Fruit fly (Drosophila melanogaster) whole organism, pupa: Measurements from ENCODE around the gene CG14515.

Source experiments
- CG10348 ChIP-seq: fragments of 200-800 bp; sonication (Bioruptor generic); IDR thresholded peaks from 2 replicates; pipeline ENCODE4 v1.3.6; 2022; ENCODE audit warnings: missing biosample characterization, missing genetic modification characterization
- CG12605 ChIP-seq: fragments of 200-800 bp; sonication (Bioruptor generic); IDR thresholded peaks from 2 replicates; pipeline ENCODE4 v1.3.6; 2022; ENCODE audit warnings: missing biosample characterization, missing genetic modification characterization
- CG13204 ChIP-seq: fragments of 200-800 bp; sonication (Bioruptor generic); optimal IDR thresholded peaks from 2 replicates; lab custom pipeline; 2018; ENCODE audit warnings: missing biosample characterization, mild to moderate bottlenecking, missing genetic modification characterization, moderate library complexity
- CG14655 ChIP-seq: fragments of 200-800 bp; sonication (Bioruptor generic); optimal IDR thresholded peaks from 3 replicates; lab custom pipeline; 2017; ENCODE audit warnings: mild to moderate bottlenecking, missing biosample characterization, missing genetic modification reagents, missing genetic modification characterization
- CG15710 ChIP-seq: fragments of 200-800 bp; sonication (Bioruptor generic); optimal IDR thresholded peaks from 2 replicates; lab custom pipeline; 2018; ENCODE audit warnings: missing biosample characterization, mild to moderate bottlenecking, missing genetic modification characterization, moderate library complexity
- CG17806 ChIP-seq: fragments of 200-800 bp; sonication (Bioruptor generic); optimal IDR thresholded peaks from 2 replicates; lab custom pipeline; 2018; ENCODE audit warnings: missing biosample characterization, mild to moderate bottlenecking, missing genetic modification characterization, moderate library complexity
- CG32121 ChIP-seq: fragments of 200-800 bp; sonication (Bioruptor generic); IDR thresholded peaks from 2 replicates; pipeline ENCODE4 v1.3.6; 2022; ENCODE audit warnings: missing biosample characterization, missing genetic modification characterization
- CG34367 ChIP-seq: fragments of 200-800 bp; sonication (Bioruptor generic); optimal IDR thresholded peaks from 2 replicates; lab custom pipeline; 2018; ENCODE audit warnings: missing biosample characterization, mild to moderate bottlenecking, missing genetic modification characterization
- CG4496 ChIP-seq: fragments of 200-800 bp; sonication (Bioruptor generic); IDR thresholded peaks from 3 replicates; pipeline ENCODE4 v1.3.6; 2022; ENCODE audit warnings: missing biosample characterization, missing genetic modification characterization
- CG8159 ChIP-seq: fragments of 200-800 bp; sonication (Bioruptor generic); optimal IDR thresholded peaks from 3 replicates; lab custom pipeline; 2018; ENCODE audit warnings: missing biosample characterization, mild to moderate bottlenecking, missing genetic modification characterization, moderate library complexity
- CG8301 ChIP-seq: fragments of 200-800 bp; sonication (Bioruptor generic); optimal IDR thresholded peaks from 2 replicates; lab custom pipeline; 2018; ENCODE audit warnings: missing biosample characterization, mild to moderate bottlenecking, missing genetic modification characterization
- CG9948 ChIP-seq: fragments of 200-800 bp; sonication (Bioruptor generic); optimal IDR thresholded peaks from 2 replicates; lab custom pipeline; 2018; ENCODE audit warnings: missing biosample characterization, mild to moderate bottlenecking, missing genetic modification characterization, moderate library complexity
- D1 ChIP-seq: fragments of 200-800 bp; sonication (Bioruptor generic); optimal IDR thresholded peaks from 2 replicates; lab custom pipeline; 2018; ENCODE audit warnings: missing biosample characterization, mild to moderate bottlenecking, missing genetic modification characterization, moderate library complexity
- EcR ChIP-seq: fragments of 200-800 bp; sonication (Bioruptor generic); optimal IDR thresholded peaks from 3 replicates; lab custom pipeline; 2019; ENCODE audit warnings: missing biosample characterization, missing genetic modification characterization, mild to moderate bottlenecking, moderate library complexity, missing genetic modification reagents
- Ets98B ChIP-seq: fragments of 200-800 bp; sonication (Bioruptor generic); IDR thresholded peaks from 2 replicates; pipeline ENCODE4 v1.3.6; 2022; ENCODE audit warnings: missing biosample characterization, missing genetic modification characterization
- Pif1A ChIP-seq: fragments of 200-800 bp; sonication (Bioruptor generic); optimal IDR thresholded peaks from 3 replicates; lab custom pipeline; 2016; ENCODE audit warnings: missing biosample characterization, missing genetic modification characterization
- Pif1B ChIP-seq: fragments of 200-800 bp; sonication (Bioruptor generic); optimal IDR thresholded peaks from 3 replicates; lab custom pipeline; 2016; ENCODE audit warnings: missing biosample characterization, missing genetic modification characterization
- Snoo ChIP-seq: fragments of 200-800 bp; sonication (Bioruptor generic); optimal IDR thresholded peaks from 3 replicates; lab custom pipeline; 2017; ENCODE audit warnings: missing biosample characterization, mild to moderate bottlenecking, missing genetic modification characterization, inconsistent platforms
- fd96Ca ChIP-seq: fragments of 200-800 bp; sonication (Bioruptor generic); IDR thresholded peaks from 3 replicates; pipeline ENCODE4 v1.3.6; 2022; ENCODE audit warnings: missing biosample characterization, missing genetic modification characterization
- gl ChIP-seq: fragments of 200-800 bp; sonication (Bioruptor generic); optimal IDR thresholded peaks from 2 replicates; lab custom pipeline; 2018; ENCODE audit warnings: missing biosample characterization, mild to moderate bottlenecking, missing genetic modification characterization
- rn ChIP-seq: fragments of 200-800 bp; sonication (Bioruptor generic); IDR thresholded peaks from 2 replicates; pipeline ENCODE4 v1.3.6; 2022; ENCODE audit warnings: missing biosample characterization, missing genetic modification characterization

Gene CG14515

DNA sequence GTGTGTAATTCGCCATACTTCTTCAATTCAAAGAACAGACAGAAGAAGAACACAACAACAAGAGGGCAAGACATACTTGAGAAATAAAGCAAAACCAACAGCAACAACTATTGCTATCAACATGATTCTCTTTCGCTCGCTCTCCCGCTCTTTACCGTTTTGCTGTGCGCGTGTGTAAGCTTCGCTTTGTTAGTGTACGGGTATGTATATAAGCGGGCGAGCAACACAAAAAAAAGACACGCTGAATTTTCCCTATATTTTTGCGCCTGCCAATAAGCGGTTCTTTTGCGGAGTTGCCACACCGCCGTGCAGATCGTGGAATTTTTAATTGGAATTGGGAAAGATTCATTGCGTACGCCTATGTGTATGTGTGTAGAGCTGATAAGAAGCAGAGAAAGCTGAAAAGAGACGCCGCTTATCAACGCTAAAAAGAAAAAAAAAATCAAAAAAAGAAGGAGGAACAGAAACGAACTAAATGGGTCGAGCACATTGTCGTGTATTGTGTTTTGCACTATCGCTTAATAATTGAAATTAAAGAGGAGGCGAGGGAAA lies 17.7 kb downstream of the CG14515 start:
- peak; percentile 50 for TF ChIP-seq Ets98B (GFP tag; lab: Robert Waterston, UW)
- peak; percentile 68 for TF ChIP-seq Pif1B (GFP tag; lab: Kevin White, UChicago)
- TF ChIP-seq CG9948 (tag; lab: Kevin White, UChicago), result peak; percentile 32
- TF ChIP-seq Snoo, result no peak
- peak; percentile 52 for TF ChIP-seq CG8159
- TF ChIP-seq CG10348 (GFP tag; lab: Robert Waterston, UW), result no peak
- peak; percentile 80 for TF ChIP-seq gl (tag; lab: Kevin White, UChicago)
- TF ChIP-seq CG8301 (tag; lab: Kevin White, UChicago), result peak; percentile 32
- TF ChIP-seq EcR (GFP tag; lab: Kevin White, UChicago), result peak; percentile 34
- TF ChIP-seq CG4496 (GFP tag; lab: Robert Waterston, UW), result peak; percentile 79
- TF ChIP-seq CG13204 (GFP tag; lab: Kevin White, UChicago), result peak; percentile 70
- peak; percentile 75 for TF ChIP-seq CG12605 (GFP tag; lab: Robert Waterston, UW)
- peak; percentile 22 for TF ChIP-seq CG17806 (tag; lab: Kevin White, UChicago)
- no peak for TF ChIP-seq D1
- TF ChIP-seq CG34367 (tag; lab: Kevin White, UChicago), result peak; percentile 47
- no peak for TF ChIP-seq rn
- peak; percentile 21 for TF ChIP-seq Pif1A (GFP tag; lab: Kevin White, UChicago)
- peak; percentile 47 for TF ChIP-seq CG14655 (GFP tag; lab: Kevin White, UChicago)
- TF ChIP-seq fd96Ca (GFP tag; lab: Robert Waterston, UW), result peak; percentile 57; the same call in 2 of the 3 replicates
- TF ChIP-seq CG15710, result peak; percentile 36
- 0 out of 2 replicates have a peak, but pooled peaks have one; percentile 12 for TF ChIP-seq CG32121

DNA sequence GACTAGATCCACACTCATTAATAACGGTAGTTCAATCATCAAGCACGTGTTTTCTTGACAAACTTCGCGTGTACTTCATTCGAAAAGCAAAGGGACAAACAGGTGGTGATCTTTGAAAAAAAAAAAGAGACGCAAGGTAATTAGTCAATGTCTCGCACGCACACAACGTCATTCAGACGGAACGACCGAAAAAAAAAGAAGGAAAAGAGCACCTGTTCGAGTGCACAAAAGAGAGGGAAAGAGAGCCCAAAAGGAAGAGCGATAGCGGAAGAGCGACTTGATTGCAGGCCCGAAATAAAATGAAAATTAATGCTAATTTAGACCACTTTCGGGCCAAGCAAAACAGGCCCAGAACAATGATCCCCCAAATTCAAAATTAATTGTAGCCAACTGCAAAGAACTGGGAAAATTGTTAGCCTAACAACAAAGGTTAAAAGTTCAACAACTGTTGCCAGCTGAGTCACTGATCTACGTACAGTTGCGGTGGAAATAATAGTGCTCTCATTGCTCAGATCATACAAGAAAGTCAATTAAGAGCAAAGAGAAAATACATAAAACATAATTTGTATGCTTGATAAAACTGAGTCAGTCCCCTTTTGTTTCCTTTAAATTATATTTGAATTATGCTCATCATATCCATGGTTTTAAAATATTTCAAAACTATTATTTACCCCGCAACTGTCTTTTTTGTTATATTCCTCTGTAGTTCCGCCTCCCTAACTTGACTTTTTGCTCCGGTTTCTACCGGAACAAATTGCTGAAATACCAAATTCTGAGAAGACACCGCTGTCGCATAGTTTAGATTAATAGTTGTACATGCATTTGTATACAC lies 18.5 kb downstream of the CG14515 start:
- TF ChIP-seq CG15710 (no peak), Ets98B (GFP tag; lab: Robert Waterston, UW) (no peak), CG10348 (GFP tag; lab: Robert Waterston, UW) (no peak), Snoo (no peak), fd96Ca (GFP tag; lab: Robert Waterston, UW) (no peak), gl (tag; lab: Kevin White, UChicago) (no peak), CG13204 (GFP tag; lab: Kevin White, UChicago) (no peak), CG14655 (GFP tag; lab: Kevin White, UChicago) (no peak), CG9948 (tag; lab: Kevin White, UChicago) (no peak), CG34367 (tag; lab: Kevin White, UChicago) (no peak), Pif1B (GFP tag; lab: Kevin White, UChicago) (no peak), CG8301 (tag; lab: Kevin White, UChicago) (no peak)

DNA sequence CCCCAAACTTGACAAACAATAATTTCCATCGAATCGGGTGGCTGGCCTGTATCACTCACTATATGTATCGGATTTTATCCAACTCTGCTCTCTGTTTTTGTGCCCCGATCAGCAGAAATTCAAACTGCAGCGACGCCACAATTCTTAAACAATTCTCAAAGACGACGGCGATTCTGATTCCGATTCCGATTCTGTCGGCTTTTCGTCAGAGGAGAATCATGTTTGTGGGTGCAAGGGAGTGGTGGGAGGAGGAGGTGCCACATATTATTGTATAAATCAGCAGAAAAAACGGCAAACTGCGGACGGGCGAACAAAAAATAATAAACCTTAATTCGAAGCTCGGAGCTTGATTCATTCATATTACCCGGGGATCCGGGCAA lies 19.1 kb downstream of the CG14515 start:
- no peak for TF ChIP-seq EcR (GFP tag; lab: Kevin White, UChicago)

DNA sequence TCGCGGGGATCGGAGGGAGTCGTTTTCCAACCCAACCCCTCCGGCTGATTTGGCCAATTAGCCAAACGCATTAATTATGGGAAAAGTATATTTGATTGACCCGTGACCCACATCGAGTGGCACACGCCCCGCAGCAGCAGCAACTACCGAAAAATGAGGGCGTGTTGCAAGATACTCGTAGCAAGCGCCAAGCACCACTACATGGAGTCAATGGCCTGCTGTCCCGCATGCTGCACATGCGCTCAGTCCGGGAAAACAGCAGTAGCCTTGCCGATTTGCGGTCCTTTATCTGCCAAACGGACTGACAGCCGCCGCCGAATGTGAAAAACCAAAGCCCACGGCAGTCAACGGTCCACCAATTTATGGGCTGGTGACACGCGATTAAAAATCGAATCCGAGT lies 20.0 kb downstream of the CG14515 start:
- TF ChIP-seq fd96Ca (GFP tag; lab: Robert Waterston, UW) (no peak), EcR (GFP tag; lab: Kevin White, UChicago) (peak; percentile 2), CG10348 (GFP tag; lab: Robert Waterston, UW) (no peak)

DNA sequence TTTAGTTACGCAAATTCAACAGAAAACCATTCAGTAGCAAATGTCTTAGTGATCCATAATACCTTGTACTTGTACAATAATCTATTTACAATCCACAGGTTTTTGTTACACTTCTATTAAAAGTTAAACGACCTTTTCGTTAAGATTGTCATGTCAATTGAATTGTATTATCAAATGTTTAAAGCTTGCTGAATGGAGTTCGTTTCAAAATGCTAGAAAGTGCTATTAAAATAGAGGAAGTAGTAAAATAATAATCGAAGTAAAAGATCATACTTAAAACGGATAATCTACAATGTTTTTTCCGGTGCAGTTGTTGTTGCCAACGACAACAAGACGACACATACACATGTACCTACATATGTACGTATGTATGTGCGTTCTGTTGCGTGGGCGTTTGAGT lies 20.6 kb downstream of the CG14515 start:
- TF ChIP-seq CG8301 (tag; lab: Kevin White, UChicago), result peak; percentile 16
- no peak for TF ChIP-seq CG9948 (tag; lab: Kevin White, UChicago)
- peak; percentile 3 for TF ChIP-seq CG8159
- TF ChIP-seq, all 21 proteins: peak for 2

DNA sequence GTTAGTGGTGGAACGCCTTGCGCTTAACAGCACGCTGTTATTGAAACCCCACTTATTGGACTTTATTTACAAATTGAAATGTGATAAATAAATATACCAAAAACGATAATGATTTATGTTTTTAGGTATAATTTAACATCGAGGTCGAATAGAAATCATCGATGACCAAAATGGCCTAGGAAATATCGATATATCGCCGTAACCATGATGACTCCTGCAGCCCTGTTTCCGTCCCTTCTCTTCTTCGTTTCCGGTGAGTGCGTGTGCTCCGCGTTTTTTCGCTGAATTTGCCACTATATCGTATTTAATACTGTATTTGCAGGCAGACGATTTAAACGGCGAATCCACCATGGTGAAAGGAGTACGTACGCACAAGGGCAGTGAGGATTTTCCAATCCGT lies 22.6 kb downstream of the CG14515 start, which contains the start of gene eEF1gamma:
TSS of gene eEF1gamma (plus strand) at position 225 of the 400 bp plus-strand sequence.
- no peak for TF ChIP-seq CG13204 (GFP tag; lab: Kevin White, UChicago)
- no peak for TF ChIP-seq Pif1A (GFP tag; lab: Kevin White, UChicago)
- peak; percentile 67; the same call in 1 of the 2 replicates for TF ChIP-seq rn
- peak; percentile 65 for TF ChIP-seq CG17806 (tag; lab: Kevin White, UChicago)
- peak; percentile 72 for TF ChIP-seq CG8301 (tag; lab: Kevin White, UChicago)
- peak; percentile 76 for TF ChIP-seq CG8159
- peak; percentile 78 for TF ChIP-seq Ets98B (GFP tag; lab: Robert Waterston, UW)
- no peak for TF ChIP-seq D1
- no peak for TF ChIP-seq CG10348 (GFP tag; lab: Robert Waterston, UW)
- peak; percentile 78 for TF ChIP-seq CG12605 (GFP tag; lab: Robert Waterston, UW)
- TF ChIP-seq gl (tag; lab: Kevin White, UChicago), result peak; percentile 86
- TF ChIP-seq CG34367 (tag; lab: Kevin White, UChicago), result peak; percentile 88
- peak; percentile 82 for TF ChIP-seq CG15710
- TF ChIP-seq CG9948 (tag; lab: Kevin White, UChicago), result peak; percentile 57
- peak; percentile 85 for TF ChIP-seq fd96Ca (GFP tag; lab: Robert Waterston, UW)
- peak; percentile 15 for TF ChIP-seq EcR (GFP tag; lab: Kevin White, UChicago)
- TF ChIP-seq Snoo, result peak; percentile 96
- TF ChIP-seq Pif1B (GFP tag; lab: Kevin White, UChicago), result peak; percentile 76
- TF ChIP-seq CG4496 (GFP tag; lab: Robert Waterston, UW), result peak; percentile 93
- TF ChIP-seq CG32121, result peak; percentile 86
- no peak for TF ChIP-seq CG14655 (GFP tag; lab: Kevin White, UChicago)
